Fruit fly (Drosophila melanogaster) Kc167 (cell line): ENCODE data around the gene Ppm1.

Experiments used
- Myc ChIP-seq: fragments of >200 bp; optimal IDR thresholded peaks from 2 replicates; lab custom pipeline; 2017; ENCODE audit warnings: missing external identifiers
- Sin3A ChIP-seq: fragments of >200 bp; optimal IDR thresholded peaks from 2 replicates; lab custom pipeline; 2018; ENCODE audit warnings: missing external identifiers
- h ChIP-seq: fragments of >200 bp; optimal IDR thresholded peaks from 3 replicates; lab custom pipeline; 2018; ENCODE audit warnings: missing external identifiers
- insv ChIP-seq: fragments of >200 bp; optimal IDR thresholded peaks from 3 replicates; lab custom pipeline; 2018; ENCODE audit warnings: missing external identifiers
- psq ChIP-seq: fragments of >200 bp; optimal IDR thresholded peaks from 2 replicates; lab custom pipeline; 2017; ENCODE audit warnings: missing external identifiers
- ttk ChIP-seq: sonication (Bioruptor generic); optimal IDR thresholded peaks from 2 replicates; lab custom pipeline; 2017; ENCODE audit warnings: missing external identifiers

Ppm1 gene

dm6 chr3L:601559-602136 is 20.5 kb downstream of the Ppm1 start:
- TF ChIP-seq h (lab: Kevin White, UChicago) (no peak), Myc (no peak), ttk (lab: Kevin White, UChicago) (no peak), insv (no peak), Sin3A (lab: Kevin White, UChicago) (no peak), psq (lab: Kevin White, UChicago) (no peak)

DNA sequence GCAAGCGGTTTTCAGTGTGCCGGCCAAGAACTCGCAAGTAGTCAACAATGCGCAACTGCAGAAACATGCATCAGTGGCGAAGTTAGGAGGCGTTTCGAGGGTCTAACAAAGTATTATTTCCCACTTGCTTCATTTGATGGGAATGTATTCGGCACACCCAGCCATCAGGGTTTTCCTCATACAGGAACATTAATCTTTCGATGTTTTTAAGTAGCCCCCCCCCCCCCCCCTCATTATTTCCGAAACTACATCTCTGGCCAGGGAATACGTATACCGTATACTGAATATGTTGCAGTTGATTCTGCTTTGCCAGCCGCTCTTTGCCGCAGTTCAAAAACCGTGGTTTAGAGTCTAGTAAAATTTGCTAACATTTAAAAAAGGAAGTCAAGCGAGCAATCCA is 21.4 kb downstream of the Ppm1 start:
- TF ChIP-seq psq (lab: Kevin White, UChicago) (no peak), insv (no peak), Myc (no peak), h (lab: Kevin White, UChicago) (no peak), ttk (lab: Kevin White, UChicago) (no peak), Sin3A (lab: Kevin White, UChicago) (no peak)

dm6 chr3L:603188-603587 is 22.1 kb downstream of the Ppm1 start:
- TF ChIP-seq Sin3A (lab: Kevin White, UChicago) (no peak), ttk (lab: Kevin White, UChicago) (no peak), Myc (no peak), insv (no peak), h (lab: Kevin White, UChicago) (no peak), psq (lab: Kevin White, UChicago) (no peak)

- TF ChIP-seq ttk (lab: Kevin White, UChicago) (no peak), insv (no peak), Sin3A (lab: Kevin White, UChicago) (no peak)
These were observed 22.9 kb downstream of the Ppm1 start, which contains the start of gene CG13893 for dm6 chr3L:603847-604550. TSS of gene CG13893 (minus strand) at chr3L:604008.

DNA sequence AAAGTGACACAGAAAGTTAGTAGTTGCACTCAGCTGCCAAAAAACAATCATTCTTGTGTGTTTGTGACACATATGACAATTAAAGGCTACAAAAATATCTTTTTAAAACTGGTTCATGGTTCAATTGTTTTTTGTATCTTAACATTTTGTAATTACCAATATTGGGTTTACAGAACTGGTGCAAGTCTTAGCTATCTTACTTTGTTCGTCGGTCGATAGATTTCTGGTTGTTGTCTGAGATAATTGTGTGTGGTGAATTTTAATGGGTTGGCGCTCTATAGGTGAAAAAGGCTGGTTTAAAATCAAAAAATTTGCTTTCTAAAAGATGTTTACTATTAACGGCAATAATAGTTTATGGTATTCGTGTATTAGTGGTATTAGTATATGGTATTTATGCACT is 23.6 kb downstream of the Ppm1 start:
- no peak for TF ChIP-seq ttk (lab: Kevin White, UChicago)
- TF ChIP-seq Myc, result no peak

dm6 chr3L:606490-607327 is 25.6 kb downstream of the Ppm1 start, which contains the start of gene Reg-2:
TSS of gene Reg-2 (minus strand) at chr3L:606569.
- TF ChIP-seq psq (lab: Kevin White, UChicago) (no peak), h (lab: Kevin White, UChicago) (no peak), ttk (lab: Kevin White, UChicago) (no peak), Sin3A (lab: Kevin White, UChicago) (no peak), insv (no peak), Myc (no peak)

DNA sequence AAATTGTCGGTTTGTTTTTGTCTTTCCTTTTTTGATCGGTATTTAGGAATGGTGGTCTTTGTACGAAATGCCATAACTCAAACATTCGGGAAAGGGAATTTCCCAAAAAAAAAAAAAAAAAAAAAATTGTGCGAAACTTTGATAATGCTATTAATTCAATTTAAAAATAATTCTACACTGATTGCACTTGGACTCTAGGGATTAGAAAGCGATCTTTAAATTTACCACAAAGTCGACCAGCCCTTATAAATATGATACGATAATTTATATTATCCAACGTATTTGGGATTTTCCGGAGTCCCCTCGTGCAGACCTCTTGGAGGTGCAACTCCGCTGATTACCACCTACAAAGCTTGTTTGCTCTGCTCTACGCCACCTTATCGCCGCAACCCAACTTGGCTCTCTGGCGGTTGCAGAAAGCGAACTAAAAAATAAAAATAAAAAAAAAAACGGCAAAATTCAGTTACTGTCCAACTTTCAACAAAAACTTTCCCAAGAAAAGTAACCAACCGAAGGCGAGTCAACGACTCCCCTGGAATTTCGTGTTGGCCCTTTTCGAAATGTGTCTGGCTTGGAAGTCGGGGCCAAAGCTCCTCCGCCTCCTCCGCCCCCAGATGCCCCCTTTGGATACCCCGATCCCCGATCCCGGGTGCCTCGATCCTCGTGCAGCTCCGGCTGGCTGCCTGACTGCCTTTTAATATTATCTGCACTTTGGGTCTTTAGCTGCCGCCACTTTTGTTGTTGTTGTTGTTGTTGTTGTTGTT is 26.6 kb downstream of the Ppm1 start:
- no peak for TF ChIP-seq insv
- TF ChIP-seq ttk (lab: Kevin White, UChicago), result no peak
- TF ChIP-seq h (lab: Kevin White, UChicago), result no peak
- TF ChIP-seq Myc, result no peak
- TF ChIP-seq Sin3A (lab: Kevin White, UChicago), result no peak
- no peak for TF ChIP-seq psq (lab: Kevin White, UChicago)

DNA sequence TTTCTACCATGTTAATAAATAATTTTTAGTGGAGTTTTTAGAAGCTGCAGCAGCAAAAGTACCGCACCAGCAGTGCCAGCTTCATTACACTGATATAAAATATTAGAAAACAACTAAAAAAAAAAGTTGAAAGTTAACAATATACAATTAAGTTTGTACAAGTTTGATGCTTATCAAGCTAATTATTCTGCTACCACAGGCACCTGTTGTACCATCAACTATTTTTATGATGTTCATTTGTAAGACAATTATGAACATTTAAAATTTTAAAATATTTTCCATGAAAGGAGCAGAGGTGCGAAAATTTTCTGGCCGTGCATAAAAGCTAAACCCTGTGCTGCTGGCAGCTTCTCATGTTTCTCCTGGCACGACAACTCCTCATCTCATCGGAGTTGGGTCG is 27.2 kb downstream of the Ppm1 start:
- no peak for TF ChIP-seq ttk (lab: Kevin White, UChicago)
- no peak for TF ChIP-seq h (lab: Kevin White, UChicago)
- TF ChIP-seq Sin3A (lab: Kevin White, UChicago), result no peak

dm6 chr3L:609163-609562 is 28.0 kb downstream of the Ppm1 start:
- no peak for TF ChIP-seq Sin3A (lab: Kevin White, UChicago)

DNA sequence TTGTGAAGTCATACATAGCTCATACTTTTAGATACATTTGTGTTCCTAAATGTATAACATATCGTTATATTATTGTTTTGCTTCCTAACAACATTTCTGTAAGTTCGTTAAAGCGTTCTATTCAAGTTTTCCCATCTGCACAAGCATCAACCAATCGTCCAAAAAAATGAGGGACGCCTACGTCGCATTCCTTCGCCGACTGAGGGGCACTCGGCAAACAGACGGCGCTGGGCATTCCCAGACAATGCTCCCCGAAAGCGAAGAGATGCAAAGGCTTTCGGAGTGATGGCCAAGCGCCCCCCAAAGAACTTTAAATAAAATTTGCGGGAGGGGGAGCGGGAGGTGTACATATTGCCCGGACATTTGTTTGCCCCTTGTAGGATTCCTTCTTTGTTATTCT is 29.6 kb downstream of the Ppm1 start:
- TF ChIP-seq insv (no peak), h (lab: Kevin White, UChicago) (no peak), psq (lab: Kevin White, UChicago) (no peak), Myc (no peak), Sin3A (lab: Kevin White, UChicago) (no peak), ttk (lab: Kevin White, UChicago) (no peak)

DNA sequence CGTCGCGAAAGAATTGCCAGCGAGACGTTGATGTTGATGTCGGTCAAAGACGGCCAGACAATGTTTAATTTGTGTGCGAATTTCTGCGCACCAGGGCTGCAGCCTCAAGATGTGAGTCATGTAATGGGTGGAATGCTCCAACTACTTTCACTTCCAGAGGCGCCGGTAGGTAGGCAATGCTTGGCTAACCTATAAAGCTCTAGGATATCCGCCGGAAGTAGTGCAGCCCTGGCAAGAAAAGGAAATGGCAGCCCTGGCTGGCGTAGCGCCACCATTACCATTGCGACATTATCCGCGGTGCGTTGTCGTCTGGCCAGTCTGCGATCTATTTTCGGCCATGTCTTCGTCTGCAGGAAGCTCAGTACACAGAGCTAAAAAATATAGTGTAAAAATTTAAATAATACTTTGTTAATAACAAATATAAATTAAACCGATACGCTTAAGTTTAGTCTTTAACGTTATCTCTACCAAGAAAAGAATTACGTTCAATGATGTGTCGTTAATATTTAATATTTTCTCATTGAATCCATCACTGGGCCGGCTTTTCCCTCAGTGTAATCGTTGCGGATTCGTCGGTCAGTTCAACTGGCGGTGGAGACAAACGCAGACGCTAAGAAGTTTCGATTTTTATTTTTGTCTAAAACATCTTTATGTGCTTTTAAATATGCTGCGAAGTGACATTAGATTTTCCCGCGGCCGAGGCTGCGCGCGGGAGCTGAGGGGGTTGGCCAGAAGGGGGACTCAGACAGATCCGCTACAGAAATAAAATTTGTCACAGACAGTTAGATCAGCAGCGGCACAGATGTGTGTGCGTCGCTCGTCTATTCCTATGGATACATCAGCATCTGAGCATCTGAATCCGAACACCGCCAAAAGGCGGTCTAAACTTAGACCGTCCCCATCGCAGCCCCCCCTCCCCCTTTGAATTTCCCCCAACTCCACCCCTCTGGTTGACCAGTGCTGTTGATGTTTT is 30.8 kb downstream of the Ppm1 start:
- no peak for TF ChIP-seq psq (lab: Kevin White, UChicago)
- no peak for TF ChIP-seq Sin3A (lab: Kevin White, UChicago)
- no peak for TF ChIP-seq insv
- TF ChIP-seq Myc, result no peak
- no peak for TF ChIP-seq ttk (lab: Kevin White, UChicago)
- TF ChIP-seq h (lab: Kevin White, UChicago), result no peak
